Fruit fly (Drosophila melanogaster): ENCODE measurements around the gene Golgin104.

The Golgin104 gene

DNA sequence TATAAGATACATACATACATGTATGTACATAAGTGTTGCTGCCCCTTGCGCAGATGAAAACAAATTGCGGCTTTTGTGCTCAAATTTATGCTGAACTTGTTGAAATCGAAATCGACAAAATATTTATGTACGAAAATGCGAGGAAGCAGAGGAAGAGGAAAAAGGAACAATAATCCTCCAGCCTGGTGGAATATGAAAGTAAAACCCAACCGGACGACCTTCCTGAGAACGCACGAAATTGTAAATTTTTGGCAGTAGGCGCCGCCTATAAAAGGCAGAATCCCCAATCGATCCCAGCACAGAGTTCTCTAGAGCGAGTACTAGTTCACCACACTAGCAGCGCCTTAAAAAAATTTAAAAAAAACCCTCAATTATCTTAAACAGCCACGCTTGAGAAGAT is 12.8 kb upstream of the Golgin104 start, which contains the start of gene Cpr72Eb:
Gene Cpr72Eb, plus strand, starts transcription at position 301 of the 400 bp plus-strand sequence.
- TF ChIP-seq ATbp (GFP tag; optimal IDR thresholded peaks at IDR 0.05) (no peak), NFAT (GFP tag; IDR thresholded peaks at IDR 0.05) (no peak), al (GFP tag; IDR thresholded peaks at IDR 0.05) (no peak), CG30431 (GFP tag; optimal IDR thresholded peaks at IDR 0.05) (no peak), Chrac-16 (GFP tag; optimal IDR thresholded peaks at IDR 0.05) (no peak), CG10462 (GFP tag; optimal IDR thresholded peaks at IDR 0.05) (no peak), pb (GFP tag; optimal IDR thresholded peaks at IDR 0.05) (no peak)

DNA sequence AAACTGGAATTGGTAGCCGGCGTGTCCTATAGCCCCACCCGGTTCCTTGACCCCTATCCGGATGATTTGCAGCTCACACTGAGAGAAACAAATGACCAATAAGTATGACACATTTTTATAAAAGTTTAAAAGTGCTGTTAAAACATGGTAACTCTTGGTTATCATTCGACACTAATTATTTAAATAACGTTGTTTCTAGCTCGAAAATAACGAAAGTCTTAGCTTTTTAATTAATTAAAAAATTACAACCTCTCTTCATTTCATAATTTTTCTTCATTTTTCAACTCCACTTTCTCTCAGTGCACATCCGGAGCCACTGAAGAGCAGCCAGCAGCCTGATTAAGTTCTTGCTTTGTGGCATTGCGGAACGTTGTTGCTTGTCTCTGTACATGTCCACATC is 12.4 kb upstream of the Golgin104 start:
- TF ChIP-seq corto (GFP tag; optimal IDR thresholded peaks at IDR 0.05), result no peak
- TF ChIP-seq Tbp (GFP tag; optimal IDR thresholded peaks at IDR 0.05), result no peak
- TF ChIP-seq Blimp-1 (GFP tag; optimal IDR thresholded peaks at IDR 0.05), result peak; percentile 30
- no peak for TF ChIP-seq tin (GFP tag; optimal IDR thresholded peaks at IDR 0.05)
- no peak for TF ChIP-seq pros (GFP tag; optimal IDR thresholded peaks at IDR 0.05)
- TF ChIP-seq jing (GFP tag; optimal IDR thresholded peaks at IDR 0.05), result no peak
- no peak for TF ChIP-seq CG8388 (GFP tag; optimal IDR thresholded peaks at IDR 0.05)
- peak in 1 of 2 experiments; percentile 64 for TF ChIP-seq bsh (GFP tag; optimal IDR thresholded peaks at IDR 0.05)
- TF ChIP-seq Sox100B (GFP tag; optimal IDR thresholded peaks at IDR 0.05), result peak; percentile 6
- peak; percentile 6 for TF ChIP-seq Hsf (GFP tag; optimal IDR thresholded peaks at IDR 0.05)
- peak; percentile 89 for TF ChIP-seq nom (GFP tag; optimal IDR thresholded peaks at IDR 0.05)
- TF ChIP-seq CG12391 (tag; optimal IDR thresholded peaks at IDR 0.05), result peak; percentile 1
- TF ChIP-seq CG16779 (GFP tag; IDR thresholded peaks at IDR 0.05), result no peak
- no peak for TF ChIP-seq rib (GFP tag; IDR thresholded peaks at IDR 0.05)
- no peak for TF ChIP-seq B-H2 (GFP tag; optimal IDR thresholded peaks at IDR 0.05)
- TF ChIP-seq HLH4C (GFP tag; IDR thresholded peaks at IDR 0.05; ENCODE audit: partially characterized antibody), result no peak
- no peak for TF ChIP-seq ap (GFP tag; IDR thresholded peaks at IDR 0.05)
- TF ChIP-seq CG8765 (GFP tag; IDR thresholded peaks at IDR 0.05), result no peak
- TF ChIP-seq CG4360 (GFP tag; IDR thresholded peaks at IDR 0.05), result no peak
- no peak for TF ChIP-seq ERR (GFP tag; optimal IDR thresholded peaks at IDR 0.05)
- TF ChIP-seq CG10979 (tag; optimal IDR thresholded peaks at IDR 0.05), result peak; percentile 16
- no peak for TF ChIP-seq zen (tag; optimal IDR thresholded peaks at IDR 0.05)
- peak; percentile 44 for TF ChIP-seq Med (GFP tag)
- TF ChIP-seq YL-1 (GFP tag; optimal IDR thresholded peaks at IDR 0.05), result no peak
- TF ChIP-seq luna (GFP tag; optimal IDR thresholded peaks at IDR 0.05), result no peak
- peak; percentile 5 for TF ChIP-seq grau (tag; optimal IDR thresholded peaks at IDR 0.05)
- TF ChIP-seq CG4424 (GFP tag; optimal IDR thresholded peaks at IDR 0.05), result peak; percentile 9
- no peak for TF ChIP-seq ftz-f1 (GFP tag; optimal IDR thresholded peaks at IDR 0.05)
- TF ChIP-seq fd96Cb (tag; optimal IDR thresholded peaks at IDR 0.05), result peak; percentile 13
- TF ChIP-seq Atf6 (GFP tag; IDR thresholded peaks at IDR 0.05), result no peak
- TF ChIP-seq Hr3 (GFP tag; optimal IDR thresholded peaks at IDR 0.05), result no peak
- peak; percentile 75 for TF ChIP-seq sens (GFP tag)
- TF ChIP-seq CG16813 (GFP tag; IDR thresholded peaks at IDR 0.05; ENCODE audit: partially characterized antibody), result no peak
- no peak for TF ChIP-seq CG7928 (GFP tag; optimal IDR thresholded peaks at IDR 0.05)
- no peak for TF ChIP-seq CG9932 (GFP tag; IDR thresholded peaks at IDR 0.05)
- TF ChIP-seq CG30020 (tag; optimal IDR thresholded peaks at IDR 0.05), result no peak
- no peak for TF ChIP-seq Dip2 (GFP tag; IDR thresholded peaks at IDR 0.05)
- peak; percentile 63 for TF ChIP-seq Drgx (GFP tag; IDR thresholded peaks at IDR 0.05)
- no peak for TF ChIP-seq CrebB (tag; optimal IDR thresholded peaks at IDR 0.05)
- TF ChIP-seq lbe (GFP tag; optimal IDR thresholded peaks at IDR 0.05), result peak; percentile 47
- TF ChIP-seq CG7839 (tag; optimal IDR thresholded peaks at IDR 0.05), result peak; percentile 8
- TF ChIP-seq z (GFP tag; IDR thresholded peaks at IDR 0.05), result no peak
- TF ChIP-seq CG11560 (tag; IDR thresholded peaks at IDR 0.05), result no peak
